Worm (Caenorhabditis elegans) whole organism, L4/young adult: Measurements from ENCODE around the gene irld-67.

Experiments used
- W03F9.2 ChIP-seq: fragments of 150-350 bp; optimal IDR thresholded peaks from 2 replicates; lab custom pipeline; 2014; ENCODE audit warnings: missing biosample characterization, missing genetic modification characterization
- dao-5 ChIP-seq: sonication (generic microtip); optimal IDR thresholded peaks from 2 replicates; lab custom pipeline; 2016; ENCODE audit warnings: missing genotype, missing genetic modification characterization, moderate library complexity, missing compliant biosample characterization
- him-1 ChIP-seq: sonication (generic microtip); optimal IDR thresholded peaks from 2 replicates; lab custom pipeline; 2016; ENCODE audit warnings: missing genotype, missing genetic modification reagents, missing genetic modification characterization, missing compliant biosample characterization

Gene irld-67

DNA sequence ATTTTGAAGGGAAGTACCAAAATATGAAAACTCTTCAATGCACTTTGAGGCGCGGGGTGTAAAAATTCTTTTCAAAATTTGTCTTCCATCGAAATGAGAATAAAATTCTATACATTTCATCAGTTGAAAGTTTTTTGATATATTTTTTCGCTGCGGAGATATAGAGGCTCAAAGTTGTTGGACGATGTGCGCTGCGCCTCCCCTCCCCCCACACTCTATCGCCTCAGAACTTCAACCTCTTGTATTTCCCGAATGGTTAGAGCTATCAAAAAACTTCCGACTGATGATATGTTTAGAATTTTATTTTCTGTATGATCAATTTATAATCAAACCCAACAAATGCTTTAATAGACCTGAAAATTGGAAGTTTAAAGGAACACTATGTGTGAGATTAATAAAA is 14.4 kb upstream of the irld-67 start:
- TF ChIP-seq him-1 (tag; lab: Kevin White, UChicago) = no peak
- no peak for TF ChIP-seq W03F9.2
- no peak for TF ChIP-seq dao-5 (tag; lab: Kevin White, UChicago)

DNA sequence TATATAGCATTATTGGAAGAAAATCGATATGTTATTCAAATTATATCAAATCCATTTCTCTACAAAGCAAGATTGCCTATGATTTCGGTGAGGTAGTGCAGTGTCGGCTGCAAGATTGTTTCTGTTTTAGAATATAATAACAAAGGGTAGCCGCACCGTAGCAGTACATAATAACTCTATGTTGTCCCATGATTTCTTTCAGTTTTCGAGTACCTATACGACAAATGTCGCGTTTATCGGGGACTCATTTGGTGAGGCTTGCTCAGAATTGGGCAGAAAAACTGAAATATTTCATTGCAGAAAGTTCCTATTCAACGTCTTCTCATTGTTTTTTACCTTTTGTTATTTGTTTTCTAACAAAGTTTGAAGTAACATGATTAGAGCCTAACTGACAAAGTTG is 12.2 kb upstream of the irld-67 start, which contains the start of gene srw-79:
Gene srw-79 (plus strand): TSS at position 301 of the 400 bp plus-strand sequence.
- TF ChIP-seq W03F9.2 (no peak), him-1 (tag; lab: Kevin White, UChicago) (no peak), dao-5 (tag; lab: Kevin White, UChicago) (no peak)

ce11 chrII:2943966-2944365 is 9.7 kb upstream of the irld-67 start, which contains the start of the genes irld-50 and irld-49:
Gene irld-50, minus strand, starts transcription at chrII:2944066.
Gene irld-49, plus strand, starts transcription at chrII:2944176.
- no peak for TF ChIP-seq dao-5 (tag; lab: Kevin White, UChicago)
- TF ChIP-seq W03F9.2 = no peak
- TF ChIP-seq him-1 (tag; lab: Kevin White, UChicago) = no peak

ce11 chrII:2940747-2941146 is 6.5 kb upstream of the irld-67 start, which contains the start of gene irld-66:
Gene irld-66, minus strand, starts transcription at chrII:2940847.
- TF ChIP-seq W03F9.2 = no peak

- TF ChIP-seq dao-5 (tag; lab: Kevin White, UChicago) = no peak
Observed at ce11 chrII:2939681-2940080, 5.4 kb upstream of the irld-67 start.

- TF ChIP-seq W03F9.2 (no peak), dao-5 (tag; lab: Kevin White, UChicago) (no peak), him-1 (tag; lab: Kevin White, UChicago) (no peak)
Observed at ce11 chrII:2937852-2938251, 3.6 kb upstream of the irld-67 start, which contains the start of gene irld-65. Gene irld-65, minus strand, starts transcription at chrII:2937952.

- TF ChIP-seq W03F9.2 (no peak), him-1 (tag; lab: Kevin White, UChicago) (no peak), dao-5 (tag; lab: Kevin White, UChicago) (no peak)
Observed at ce11 chrII:2931564-2931963, 2.7 kb downstream of the irld-67 start.

- TF ChIP-seq W03F9.2 (no peak), dao-5 (tag; lab: Kevin White, UChicago) (no peak), him-1 (tag; lab: Kevin White, UChicago) (no peak)
Observed at ce11 chrII:2930499-2930898, 3.8 kb downstream of the irld-67 start, which contains the start of the genes irld-64 and irld-63. Gene irld-64, minus strand, starts transcription at chrII:2930599. Gene irld-63, plus strand, starts transcription at chrII:2930728.

DNA sequence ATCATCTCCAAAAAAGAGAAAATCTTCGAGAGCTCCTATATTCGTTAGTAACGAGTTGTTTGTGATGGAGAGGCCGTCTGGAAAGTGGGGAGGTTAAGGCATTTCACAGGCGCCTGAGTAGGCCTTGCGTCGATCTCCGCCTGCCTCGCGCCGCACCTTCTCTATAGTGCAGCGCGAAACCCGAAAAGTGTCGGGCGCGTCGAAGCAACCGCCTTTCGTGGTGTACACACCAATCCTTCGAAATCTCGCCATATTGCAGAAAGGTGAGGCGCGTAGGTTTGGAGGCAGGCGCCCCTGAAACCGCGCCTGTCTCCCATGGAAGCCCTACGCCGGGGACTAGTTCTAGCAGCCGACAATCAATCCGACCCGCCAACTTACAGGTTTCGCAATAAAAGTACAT is 4.4 kb downstream of the irld-67 start:
- TF ChIP-seq him-1 (tag; lab: Kevin White, UChicago) (no peak), W03F9.2 (no peak), dao-5 (tag; lab: Kevin White, UChicago) (no peak)

- no peak for TF ChIP-seq dao-5 (tag; lab: Kevin White, UChicago)
- no peak for TF ChIP-seq W03F9.2
- no peak for TF ChIP-seq him-1 (tag; lab: Kevin White, UChicago)
Observed at ce11 chrII:2927533-2927932, 6.7 kb downstream of the irld-67 start, which contains the start of the genes ZK355.3 and ZK355.8. Gene ZK355.3, minus strand, starts transcription at chrII:2927633. Gene ZK355.8, plus strand, starts transcription at chrII:2927804.

- TF ChIP-seq W03F9.2 (no peak), dao-5 (tag; lab: Kevin White, UChicago) (no peak)
Observed at ce11 chrII:2925806-2926558, 8.3 kb downstream of the irld-67 start.

DNA sequence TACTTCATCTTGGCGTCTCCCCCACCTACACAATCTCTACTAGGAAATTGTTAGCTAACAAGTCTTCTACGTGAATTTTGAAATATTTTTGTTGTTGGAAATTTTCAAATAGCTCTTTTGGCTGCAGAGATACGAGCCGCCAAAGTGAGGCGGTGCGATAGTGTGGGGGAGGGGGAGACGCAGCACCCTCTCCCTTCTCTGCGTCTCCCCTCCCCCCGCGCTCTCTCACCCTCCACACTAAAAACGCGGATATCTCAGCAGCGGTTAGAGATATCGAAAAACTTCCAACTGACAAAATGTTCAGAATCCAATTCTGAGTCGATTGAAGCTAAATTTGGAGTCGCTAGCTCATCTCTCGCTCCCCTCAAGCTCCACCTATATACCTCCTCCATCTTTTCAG is 9.2 kb downstream of the irld-67 start:
- no peak for TF ChIP-seq W03F9.2
- no peak for TF ChIP-seq dao-5 (tag; lab: Kevin White, UChicago)
- no peak for TF ChIP-seq him-1 (tag; lab: Kevin White, UChicago)

DNA sequence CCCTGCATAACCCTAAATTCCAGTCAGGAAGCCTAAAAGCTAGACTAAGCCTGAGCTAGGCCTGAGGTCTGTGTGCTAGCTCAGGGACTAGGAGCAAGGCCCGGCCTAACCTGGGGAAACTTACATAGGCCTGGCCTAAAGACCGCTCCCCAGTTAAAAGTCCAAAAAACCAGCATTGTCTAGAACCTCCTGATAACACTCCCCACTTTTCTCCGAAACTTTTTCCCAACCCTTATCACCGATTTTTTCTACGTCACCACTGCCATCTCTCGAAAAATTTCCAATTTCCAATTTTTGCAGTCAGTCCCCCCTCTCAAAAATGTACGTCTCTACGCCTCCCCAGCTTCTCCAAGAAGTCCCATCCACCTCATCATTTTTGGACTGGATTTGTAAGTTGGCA is 10.6 kb downstream of the irld-67 start, which contains the start of gene ZK355.2:
Gene ZK355.2 (plus strand): TSS at position 301 of the 400 bp plus-strand sequence.
- TF ChIP-seq him-1 (tag; lab: Kevin White, UChicago) (no peak), dao-5 (tag; lab: Kevin White, UChicago) (no peak), W03F9.2 (no peak)

- TF ChIP-seq W03F9.2 (no peak), dao-5 (tag; lab: Kevin White, UChicago) (no peak), him-1 (tag; lab: Kevin White, UChicago) (no peak)
Observed at ce11 chrII:2922782-2923181, 11.5 kb downstream of the irld-67 start.

DNA sequence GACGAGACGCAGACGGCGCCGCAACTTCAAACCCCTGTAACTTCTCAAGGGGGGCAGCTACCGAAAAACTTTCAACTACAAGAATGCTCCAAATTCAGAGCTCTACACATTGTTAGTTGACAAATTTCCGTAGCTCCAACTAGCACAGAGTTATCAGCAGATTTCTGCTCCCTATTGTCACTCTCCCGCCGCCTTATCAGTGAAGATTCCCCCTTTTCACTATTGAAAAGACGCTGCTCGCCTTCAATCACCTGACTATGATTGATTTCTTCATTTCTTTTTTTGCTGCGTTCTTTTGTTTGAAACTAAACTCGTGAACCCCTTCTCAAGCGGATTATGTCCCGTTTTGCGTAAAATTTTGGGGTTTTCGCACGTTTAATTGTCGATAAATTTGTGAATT is 11.9 kb downstream of the irld-67 start:
- TF ChIP-seq W03F9.2 (no peak), him-1 (tag; lab: Kevin White, UChicago) (no peak), dao-5 (tag; lab: Kevin White, UChicago) (no peak)
